Worm (Caenorhabditis elegans): Measurements from ENCODE around the gene clec-52.

- TF ChIP-seq ztf-11 (tag; optimal IDR thresholded peaks at IDR 0.05): no peak
- no peak for TF ChIP-seq ceh-43 (GFP tag; optimal IDR thresholded peaks at IDR 0.05)
- TF ChIP-seq ceh-83 (GFP tag; optimal IDR thresholded peaks at IDR 0.05): no peak
- no peak for TF ChIP-seq unc-62 (GFP tag; optimal IDR thresholded peaks at IDR 0.05)
- TF ChIP-seq elt-1 (tag; optimal IDR thresholded peaks at IDR 0.05; ENCODE audit: borderline replicate concordance, insufficient read depth): no peak
These were observed 38.4 kb downstream of the clec-52 start, which contains the start of the genes ndub-11 and moc-3 for ce11 chrIV:8130131-8130611.

All from whole organism, mixed stage, embryonic.